Fruit fly (Drosophila melanogaster): ENCODE data around the gene RFeSP.

The RFeSP gene

dm6 chr2L:1613748-1614365 is at the start of gene RFeSP:
TSS of gene RFeSP (minus strand) at chr2L:1614160.
- no peak for TF ChIP-seq usp (GFP tag; optimal IDR thresholded peaks at IDR 0.05)
- TF ChIP-seq pan (optimal IDR thresholded peaks at IDR 0.05), result no peak
- TF ChIP-seq Dll (optimal IDR thresholded peaks at IDR 0.05), result no peak
- no peak for TF ChIP-seq psq (optimal IDR thresholded peaks at IDR 0.05)
- no peak for TF ChIP-seq CG8478 (optimal IDR thresholded peaks at IDR 0.05)
- no peak for TF ChIP-seq EcR (GFP tag; optimal IDR thresholded peaks at IDR 0.05)

DNA sequence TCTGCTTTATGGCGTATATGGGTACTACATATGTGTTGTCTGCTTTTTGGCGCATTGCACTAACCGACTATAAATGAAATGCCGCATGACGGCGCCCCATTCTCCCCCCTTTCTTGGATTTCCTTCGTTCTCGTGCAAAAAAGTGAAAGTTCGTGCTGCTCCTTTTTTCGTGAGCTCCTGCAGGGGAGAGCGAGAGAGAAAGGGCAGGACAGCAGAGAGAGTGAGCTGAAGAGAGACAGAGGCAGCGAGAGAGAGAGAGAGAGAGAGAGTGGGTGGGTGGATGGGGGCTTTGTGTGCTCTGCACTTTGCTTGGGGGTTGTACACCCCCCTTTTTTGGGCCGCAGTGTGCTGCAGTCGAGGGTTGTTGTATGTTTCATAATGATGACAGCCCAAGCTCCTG is 49.1 kb upstream of the RFeSP start:
- TF ChIP-seq pan (optimal IDR thresholded peaks at IDR 0.05) (no peak), Dll (optimal IDR thresholded peaks at IDR 0.05) (no peak), EcR (GFP tag; optimal IDR thresholded peaks at IDR 0.05) (no peak), CG8478 (optimal IDR thresholded peaks at IDR 0.05) (no peak), usp (GFP tag; optimal IDR thresholded peaks at IDR 0.05) (no peak)

DNA sequence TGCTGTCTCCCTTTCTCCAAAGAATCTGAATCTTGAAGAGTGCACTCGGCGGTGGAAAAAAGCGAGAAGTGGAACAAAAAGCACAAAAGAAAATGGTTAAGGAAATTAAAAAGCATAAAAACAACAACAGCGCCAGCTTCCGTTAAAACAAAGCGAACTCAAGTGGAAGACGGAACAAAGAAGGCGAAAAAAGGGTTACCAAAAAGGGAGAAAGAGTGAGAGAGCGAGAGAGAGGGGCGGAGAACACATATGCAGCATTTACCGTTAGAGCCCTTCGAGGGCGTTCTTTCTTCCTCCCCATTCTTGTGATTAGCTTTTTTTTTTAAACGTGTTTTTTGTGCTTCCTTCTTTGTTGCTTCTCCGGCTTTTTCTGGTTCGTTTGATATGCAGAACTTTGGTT is 44.2 kb upstream of the RFeSP start:
- TF ChIP-seq EcR (GFP tag; optimal IDR thresholded peaks at IDR 0.05) (no peak), Dll (optimal IDR thresholded peaks at IDR 0.05) (no peak), psq (optimal IDR thresholded peaks at IDR 0.05) (no peak), CG8478 (optimal IDR thresholded peaks at IDR 0.05) (no peak)

DNA sequence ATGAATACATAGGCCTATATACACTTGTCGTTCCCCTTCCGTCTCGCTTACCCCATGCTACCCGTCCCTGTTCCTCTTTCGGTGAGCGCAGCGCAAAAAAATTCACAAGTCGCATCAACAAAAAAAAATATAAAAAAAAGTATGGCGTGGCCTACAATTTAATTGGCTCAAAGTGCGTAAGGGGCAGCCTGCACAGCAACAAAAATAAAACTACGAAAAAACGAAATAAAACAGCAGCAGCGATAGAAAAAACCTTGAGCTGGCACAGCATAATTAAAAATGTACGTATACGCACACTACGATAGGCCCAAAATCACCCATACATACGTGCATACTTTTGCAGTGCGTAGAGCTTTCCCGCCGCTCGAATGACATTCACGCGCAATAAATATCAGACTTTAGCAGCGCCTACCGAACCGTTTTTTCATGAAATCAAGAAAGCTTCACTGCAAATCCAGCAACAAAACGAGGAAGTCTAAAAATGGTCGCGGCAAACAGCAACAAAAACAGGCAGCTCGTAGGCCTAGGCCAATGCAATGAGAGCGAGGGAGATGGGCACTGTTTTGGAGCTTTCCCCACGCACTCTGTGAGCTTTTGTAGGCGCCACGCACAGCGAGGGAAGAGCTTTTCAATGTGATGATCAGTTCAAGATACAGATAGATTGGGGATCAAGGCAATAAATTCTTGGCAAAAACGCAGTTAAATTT is 43.0 kb upstream of the RFeSP start:
- TF ChIP-seq CG8478 (optimal IDR thresholded peaks at IDR 0.05) (no peak), psq (optimal IDR thresholded peaks at IDR 0.05) (no peak), EcR (GFP tag; optimal IDR thresholded peaks at IDR 0.05) (no peak), usp (GFP tag; optimal IDR thresholded peaks at IDR 0.05) (no peak), pan (optimal IDR thresholded peaks at IDR 0.05) (no peak), Dll (optimal IDR thresholded peaks at IDR 0.05) (no peak)

- TF ChIP-seq pan (optimal IDR thresholded peaks at IDR 0.05) (no peak), usp (GFP tag; optimal IDR thresholded peaks at IDR 0.05) (no peak), Dll (optimal IDR thresholded peaks at IDR 0.05) (no peak), EcR (GFP tag; optimal IDR thresholded peaks at IDR 0.05) (no peak), CG8478 (optimal IDR thresholded peaks at IDR 0.05) (no peak), psq (optimal IDR thresholded peaks at IDR 0.05) (no peak)
Measured at dm6 chr2L:1655858-1656257, 41.9 kb upstream of the RFeSP start.

dm6 chr2L:1654217-1654616 is 40.3 kb upstream of the RFeSP start:
- TF ChIP-seq Dll (optimal IDR thresholded peaks at IDR 0.05), result no peak
- no peak for TF ChIP-seq pan (optimal IDR thresholded peaks at IDR 0.05)
- no peak for TF ChIP-seq usp (GFP tag; optimal IDR thresholded peaks at IDR 0.05)
- no peak for TF ChIP-seq psq (optimal IDR thresholded peaks at IDR 0.05)

DNA sequence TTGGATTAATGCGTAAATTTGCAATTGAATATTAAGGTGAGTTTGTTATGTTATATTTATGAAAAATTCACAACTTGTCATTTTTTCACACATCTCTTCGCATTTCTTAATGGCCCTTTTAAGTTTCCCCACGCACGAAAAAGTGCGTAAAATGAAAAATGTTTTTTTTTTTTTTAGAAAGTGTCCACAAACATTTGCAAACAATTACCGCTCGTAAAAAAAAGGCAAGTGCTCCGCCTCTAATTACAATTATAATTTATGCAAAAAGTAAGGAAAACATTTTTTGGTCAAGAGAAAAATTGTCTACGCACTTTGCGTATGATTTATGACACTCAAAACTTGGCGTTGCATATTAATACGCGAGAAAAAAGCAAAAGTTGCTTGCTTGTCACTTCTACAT is 39.8 kb upstream of the RFeSP start:
- TF ChIP-seq pan (optimal IDR thresholded peaks at IDR 0.05), result no peak
- no peak for TF ChIP-seq usp (GFP tag; optimal IDR thresholded peaks at IDR 0.05)
- no peak for TF ChIP-seq CG8478 (optimal IDR thresholded peaks at IDR 0.05)
- no peak for TF ChIP-seq EcR (GFP tag; optimal IDR thresholded peaks at IDR 0.05)
- TF ChIP-seq psq (optimal IDR thresholded peaks at IDR 0.05), result no peak
- no peak for TF ChIP-seq Dll (optimal IDR thresholded peaks at IDR 0.05)

- TF ChIP-seq usp (GFP tag; optimal IDR thresholded peaks at IDR 0.05), result no peak
- TF ChIP-seq CG8478 (optimal IDR thresholded peaks at IDR 0.05), result no peak
- no peak for TF ChIP-seq EcR (GFP tag; optimal IDR thresholded peaks at IDR 0.05)
- no peak for TF ChIP-seq psq (optimal IDR thresholded peaks at IDR 0.05)
- no peak for TF ChIP-seq pan (optimal IDR thresholded peaks at IDR 0.05)
- no peak for TF ChIP-seq Dll (optimal IDR thresholded peaks at IDR 0.05)
Measured at dm6 chr2L:1651889-1652288, 37.9 kb upstream of the RFeSP start.

DNA sequence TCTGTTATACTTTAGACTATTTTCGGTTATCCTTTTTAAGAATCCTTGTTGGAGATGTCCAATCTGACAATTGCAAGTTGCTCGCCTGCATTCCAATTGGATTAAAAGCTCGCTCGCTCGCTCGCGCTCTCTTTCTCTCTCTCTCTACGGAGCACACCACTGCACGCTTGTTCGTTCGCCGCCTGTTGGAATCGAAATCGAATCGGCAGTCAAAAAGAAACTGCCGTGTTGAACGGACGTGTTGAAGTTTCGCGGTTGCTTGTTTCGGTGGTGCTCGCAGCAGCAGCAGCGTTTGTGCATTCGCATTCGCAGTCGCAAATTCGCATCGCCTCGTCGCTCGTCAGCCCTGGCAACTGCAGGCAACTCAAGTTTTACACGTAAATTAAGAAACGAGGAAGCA is 37.1 kb upstream of the RFeSP start, which contains the start of gene chinmo:
Gene chinmo (plus strand): TSS at position 206 of the 400 bp plus-strand sequence.
- TF ChIP-seq CG8478 (optimal IDR thresholded peaks at IDR 0.05) (no peak), Dll (optimal IDR thresholded peaks at IDR 0.05) (peak; percentile 63)

DNA sequence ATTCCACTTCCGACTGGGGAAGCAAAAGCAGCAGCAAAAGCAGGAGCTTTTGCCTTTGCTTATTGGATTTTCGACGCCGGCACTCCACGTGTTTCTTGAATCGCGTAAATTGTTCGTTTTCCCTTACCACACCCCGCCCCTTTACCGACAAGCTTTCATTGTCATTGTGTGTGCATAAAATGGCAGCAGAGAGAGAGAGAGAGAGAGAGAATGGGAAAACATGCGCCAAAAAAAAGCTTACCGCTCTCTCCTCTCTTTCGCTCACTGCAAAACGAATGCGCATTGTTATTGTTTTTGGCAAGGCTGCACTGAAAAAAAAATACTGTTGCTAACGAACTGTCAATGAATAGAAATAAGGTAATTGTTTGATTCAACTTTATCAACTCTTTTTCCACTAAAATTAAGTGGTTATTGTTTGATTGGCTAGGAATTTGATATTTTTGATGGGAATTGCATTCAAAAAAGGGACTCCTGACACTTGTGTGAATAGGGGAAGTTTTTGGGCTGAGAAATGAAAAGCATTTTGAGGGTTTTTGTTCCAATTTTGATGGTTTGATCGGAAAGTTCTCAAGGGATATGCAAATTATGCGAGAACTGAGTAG is 36.0 kb upstream of the RFeSP start:
- peak; percentile 87 for TF ChIP-seq Dll (optimal IDR thresholded peaks at IDR 0.05)
- TF ChIP-seq usp (GFP tag; optimal IDR thresholded peaks at IDR 0.05), result no peak

dm6 chr2L:1649244-1649827 is 35.4 kb upstream of the RFeSP start:
- TF ChIP-seq CG8478 (optimal IDR thresholded peaks at IDR 0.05) (no peak), EcR (GFP tag; optimal IDR thresholded peaks at IDR 0.05) (no peak), psq (optimal IDR thresholded peaks at IDR 0.05) (no peak), usp (GFP tag; optimal IDR thresholded peaks at IDR 0.05) (no peak), pan (optimal IDR thresholded peaks at IDR 0.05) (no peak), Dll (optimal IDR thresholded peaks at IDR 0.05) (no peak)

- TF ChIP-seq EcR (GFP tag; optimal IDR thresholded peaks at IDR 0.05), result no peak
Measured at dm6 chr2L:1648677-1649078, 34.7 kb upstream of the RFeSP start.
